Fruit fly (Drosophila melanogaster): ENCODE data around the gene Cad87A.

- TF ChIP-seq ci (GFP tag; IDR thresholded peaks at IDR 0.05) (no peak), Spps (tag; optimal IDR thresholded peaks at IDR 0.05) (no peak), lola (GFP tag; optimal IDR thresholded peaks at IDR 0.05) (no peak), Six4 (GFP tag; optimal IDR thresholded peaks at IDR 0.05) (no peak), Dip3 (GFP tag; optimal IDR thresholded peaks at IDR 0.05) (no peak), Hr39 (optimal IDR thresholded peaks at IDR 0.05) (no peak), CG12942 (GFP tag; optimal IDR thresholded peaks at IDR 0.05) (no peak), grau (tag; optimal IDR thresholded peaks at IDR 0.05) (no peak), CG15011 (GFP tag; optimal IDR thresholded peaks at IDR 0.05) (no peak), CG8089 (GFP tag; optimal IDR thresholded peaks at IDR 0.05) (no peak), CTCF (GFP tag; optimal IDR thresholded peaks at IDR 0.05) (no peak), emc (GFP tag; optimal IDR thresholded peaks at IDR 0.05) (no peak), CG17359 (tag; optimal IDR thresholded peaks at IDR 0.05) (peak; percentile 23)
Measured at dm6 chr3R:11948903-11949358, at the start of gene Cad87A.

All from whole organism, embryonic.